Worm (Caenorhabditis elegans) whole organism, young adult: Measurements from ENCODE around the gene Y75B8A.34.
A peak's percentile ranks its signal among the peaks of the same experiment; 100 is the strongest.

Source experiments
- B0336.3 ChIP-seq: fragments of 200-800 bp; sonication (Bioruptor generic); IDR thresholded peaks from 2 replicates; pipeline ENCODE4 v1.3.6; 2022; ENCODE audit warnings: missing genetic modification characterization, missing compliant biosample characterization
- D2030.7 ChIP-seq: fragments of 200-800 bp; sonication (Bioruptor generic); IDR thresholded peaks from 2 replicates; pipeline ENCODE4 v1.3.6; 2022; ENCODE audit warnings: missing genetic modification reagents, missing genetic modification characterization, missing compliant biosample characterization
- F22D6.2 ChIP-seq: sonication (generic microtip); optimal IDR thresholded peaks from 2 replicates; lab custom pipeline; 2016; ENCODE audit warnings: mild to moderate bottlenecking, missing genetic modification characterization, missing compliant biosample characterization
- F33H1.4 ChIP-seq: fragments of 200-800 bp; sonication (Bioruptor generic); IDR thresholded peaks from 2 replicates; pipeline ENCODE4 v1.3.6; 2022; ENCODE audit warnings: missing genetic modification reagents, missing genetic modification characterization, missing compliant biosample characterization
- K12H6.12 ChIP-seq: fragments of 200-800 bp; sonication (Bioruptor generic); optimal IDR thresholded peaks from 2 replicates; lab custom pipeline; 2018; ENCODE audit warnings: mild to moderate bottlenecking, missing genetic modification characterization, missing compliant biosample characterization
- T26A5.8 ChIP-seq: sonication (generic microtip); optimal IDR thresholded peaks from 2 replicates; lab custom pipeline; 2016; ENCODE audit warnings: missing genetic modification characterization, missing compliant biosample characterization
- Y67H2A.10 ChIP-seq: fragments of 200-800 bp; sonication (Bioruptor generic); conservative IDR thresholded peaks from 2 replicates; pipeline ENCODE4 v1.3.6; 2022; ENCODE audit warnings: missing genetic modification reagents, missing genetic modification characterization, missing compliant biosample characterization
- Y79H2A.3 ChIP-seq: fragments of 200-800 bp; sonication (Bioruptor generic); conservative IDR thresholded peaks from 2 replicates; pipeline ENCODE4 v1.3.6; 2022; ENCODE audit warnings: missing genetic modification reagents, missing genetic modification characterization, missing compliant biosample characterization
- ama-1 ChIP-seq, 3 experiments: fragments of 150-350 bp in 1 of 3; sonication (generic microtip) in 2 of 3; optimal IDR thresholded peaks; 2 replicates each; lab custom pipeline; 2014 to 2018; ENCODE audit warnings: missing biosample characterization in 2 of 3, missing genetic modification characterization in 2 of 3, missing genetic modification reagents in 2 of 3
- atf-7 ChIP-seq: sonication (generic microtip); optimal IDR thresholded peaks from 2 replicates; lab custom pipeline; 2017; ENCODE audit warnings: mild to moderate bottlenecking, missing genetic modification characterization, missing compliant biosample characterization
- cebp-1 ChIP-seq, 2 experiments: fragments of 200-800 bp in 1 of 2; sonication (Bioruptor generic) in 1 of 2; sonication (generic microtip) in 1 of 2; IDR thresholded peaks in 1 of 2; optimal IDR thresholded peaks in 1 of 2; 2 replicates each; pipeline versions ENCODE4 v1.3.6 to Lab custom; 2017 to 2022; ENCODE audit warnings: missing compliant biosample characterization in 2 of 2, missing genetic modification characterization in 2 of 2, mild to moderate bottlenecking in 1 of 2, missing genetic modification reagents in 1 of 2, moderate library complexity in 1 of 2
- cebp-2 ChIP-seq: fragments of 200-800 bp; sonication (Bioruptor generic); IDR thresholded peaks from 2 replicates; pipeline ENCODE4 v1.3.6; 2022; ENCODE audit warnings: missing genetic modification characterization, missing compliant biosample characterization
- ceh-91 ChIP-seq: fragments of 200-800 bp; sonication (Bioruptor generic); IDR thresholded peaks from 2 replicates; pipeline ENCODE4 v1.3.6; 2022; ENCODE audit warnings: missing genetic modification reagents, missing genetic modification characterization, missing compliant biosample characterization
- die-1 ChIP-seq: sonication (generic microtip); optimal IDR thresholded peaks from 2 replicates; lab custom pipeline; 2016; ENCODE audit warnings: missing genotype, mild to moderate bottlenecking, missing genetic modification characterization, missing compliant biosample characterization
- dox-1 ChIP-seq: fragments of 200-800 bp; sonication (Bioruptor generic); IDR thresholded peaks from 2 replicates; pipeline ENCODE4 v1.3.6; 2022; ENCODE audit warnings: missing genetic modification reagents, missing genetic modification characterization, missing compliant biosample characterization
- efl-1 ChIP-seq: fragments of 150-350 bp; optimal IDR thresholded peaks from 2 replicates; lab custom pipeline; 2014; ENCODE audit warnings: missing biosample characterization, missing genetic modification reagents, missing genetic modification characterization
- ekl-4 ChIP-seq: fragments of 200-800 bp; sonication (Bioruptor generic); IDR thresholded peaks from 2 replicates; pipeline ENCODE4 v1.3.6; 2022; ENCODE audit warnings: missing genetic modification reagents, missing genetic modification characterization, missing compliant biosample characterization
- fkh-3 ChIP-seq: sonication (generic microtip); optimal IDR thresholded peaks from 2 replicates; lab custom pipeline; 2016; ENCODE audit warnings: mild to moderate bottlenecking, missing genetic modification characterization, missing compliant biosample characterization
- hmg-1.2 ChIP-seq: fragments of 200-800 bp; sonication (Bioruptor generic); IDR thresholded peaks from 2 replicates; pipeline ENCODE4 v1.3.6; 2022; ENCODE audit warnings: missing genetic modification reagents, missing genetic modification characterization, missing compliant biosample characterization
- let-526 ChIP-seq: fragments of 200-800 bp; sonication (Bioruptor generic); IDR thresholded peaks from 2 replicates; pipeline ENCODE4 v1.3.6; 2022; ENCODE audit warnings: missing genetic modification reagents, missing genetic modification characterization, missing compliant biosample characterization
- let-607 ChIP-seq, 2 experiments: fragments of 200-800 bp in 1 of 2; sonication (Bioruptor generic) in 1 of 2; sonication (generic microtip) in 1 of 2; optimal IDR thresholded peaks; 2 replicates each; lab custom pipeline; 2016 to 2018; ENCODE audit warnings: mild to moderate bottlenecking in 2 of 2, missing compliant biosample characterization in 2 of 2, missing genetic modification characterization in 2 of 2, moderate library complexity in 2 of 2, missing genotype in 1 of 2
- lin-26 ChIP-seq: fragments of 200-800 bp; sonication (Bioruptor generic); IDR thresholded peaks from 2 replicates; pipeline ENCODE4 v1.3.6; 2022; ENCODE audit warnings: missing genetic modification reagents, missing genetic modification characterization, missing compliant biosample characterization
- lin-54 ChIP-seq: fragments of 200-800 bp; sonication (Bioruptor generic); optimal IDR thresholded peaks from 2 replicates; lab custom pipeline; 2018; ENCODE audit warnings: mild to moderate bottlenecking, missing genetic modification characterization, missing compliant biosample characterization
- madf-3 ChIP-seq: fragments of 200-800 bp; sonication (Bioruptor generic); IDR thresholded peaks from 2 replicates; pipeline ENCODE4 v1.3.6; 2022; ENCODE audit warnings: missing genetic modification reagents, missing genetic modification characterization, missing compliant biosample characterization
- mcd-1 ChIP-seq: fragments of 200-800 bp; sonication (Bioruptor generic); IDR thresholded peaks from 2 replicates; pipeline ENCODE4 v1.3.6; 2022; ENCODE audit warnings: missing genetic modification reagents, missing genetic modification characterization, missing compliant biosample characterization
- nfyb-1 ChIP-seq: fragments of 200-800 bp; sonication (Bioruptor generic); IDR thresholded peaks from 2 replicates; pipeline ENCODE4 v1.3.6; 2022; ENCODE audit warnings: missing genetic modification reagents, missing genetic modification characterization, missing compliant biosample characterization
- nhr-80 ChIP-seq: sonication (generic microtip); optimal IDR thresholded peaks from 2 replicates; lab custom pipeline; 2016; ENCODE audit warnings: missing genetic modification characterization, missing compliant biosample characterization
- rcor-1 ChIP-seq: fragments of 200-800 bp; sonication (Bioruptor generic); IDR thresholded peaks from 2 replicates; pipeline ENCODE4 v1.3.6; 2022; ENCODE audit warnings: missing genetic modification reagents, missing genetic modification characterization, missing compliant biosample characterization
- sdz-38 ChIP-seq: sonication (generic microtip); optimal IDR thresholded peaks from 2 replicates; lab custom pipeline; 2016; ENCODE audit warnings: missing genotype, missing genetic modification characterization, missing compliant biosample characterization
- sea-2 ChIP-seq: fragments of 200-800 bp; sonication (Bioruptor generic); IDR thresholded peaks from 2 replicates; pipeline ENCODE4 v1.3.6; 2022; ENCODE audit warnings: missing genetic modification characterization, missing compliant biosample characterization
- snpc-4 ChIP-seq, 5 experiments: fragments of 150-350 bp in 1 of 5; sonication (generic microtip) in 4 of 5; optimal IDR thresholded peaks; 2 replicates each; lab custom pipeline; 2014 to 2018; ENCODE audit warnings: missing genetic modification characterization in 5 of 5, missing biosample characterization in 3 of 5, antibody characterized with exemption in 2 of 5, mild to moderate bottlenecking in 2 of 5, missing compliant biosample characterization in 2 of 5, missing genotype in 2 of 5, moderate library complexity in 2 of 5, missing genetic modification reagents in 1 of 5
- tbx-9 ChIP-seq: sonication (generic microtip); optimal IDR thresholded peaks from 2 replicates; lab custom pipeline; 2016; ENCODE audit warnings: borderline replicate concordance, missing genetic modification characterization, inconsistent platforms, missing compliant biosample characterization
- unc-130 ChIP-seq: sonication (generic microtip); optimal IDR thresholded peaks from 2 replicates; lab custom pipeline; 2016; ENCODE audit warnings: missing genetic modification reagents, missing genetic modification characterization, missing compliant biosample characterization
- unc-62 ChIP-seq: fragments of 150-350 bp; optimal IDR thresholded peaks from 2 replicates; lab custom pipeline; 2014; ENCODE audit warnings: missing biosample characterization, missing genetic modification reagents, missing genetic modification characterization

The Y75B8A.34 gene

ce11 chrIII:12367891-12368290, 8.5 kb downstream of the Y75B8A.34 start:
- TF ChIP-seq ekl-4 (GFP tag; lab: Robert Waterston, UW) = 0 out of 2 replicates have a peak, but pooled peaks have one; percentile 31
- TF ChIP-seq Y67H2A.10 (GFP tag; lab: Robert Waterston, UW) = no peak
- no peak for TF ChIP-seq tbx-9 (tag; lab: Kevin White, UChicago)
- TF ChIP-seq T26A5.8 = no peak
- TF ChIP-seq, all 124 proteins: peak for 1

ce11 chrIII:12368462-12369306, 9.3 kb downstream of the Y75B8A.34 start, which contains the start of gene his-72:
TSS of gene his-72 (minus strand) at chrIII:12369050.
- no peak for TF ChIP-seq sdz-38 (tag; lab: Kevin White, UChicago)
- peak; percentile 95 for TF ChIP-seq madf-3 (GFP tag; lab: Robert Waterston, UW)
- TF ChIP-seq fkh-3 (tag; lab: Kevin White, UChicago) = no peak
- no peak for TF ChIP-seq snpc-4 (GFP tag; optimal IDR thresholded peaks at IDR 0.05; lab: Kevin White, UChicago)
- peak in 1 of 4 experiments; percentile 4 for TF ChIP-seq snpc-4 (tag; optimal IDR thresholded peaks at IDR 0.05; lab: Kevin White, UChicago)
- 0 out of 2 replicates have a peak, but pooled peaks have one; percentile 17 for TF ChIP-seq rcor-1
- TF ChIP-seq lin-26 (GFP tag; lab: Robert Waterston, UW) = peak; percentile 31; the same call in 1 of the 2 replicates
- 0 out of 2 replicates have a peak, but pooled peaks have one; percentile 7 for TF ChIP-seq sea-2 (GFP tag; lab: Robert Waterston, UW)
- no peak for TF ChIP-seq unc-62 (GFP tag; lab: Kevin White, UChicago)
- peak; percentile 61; the same call in 1 of the 2 replicates for TF ChIP-seq nfyb-1 (GFP tag; lab: Robert Waterston, UW)
- TF ChIP-seq ama-1 (optimal IDR thresholded peaks at IDR 0.05; lab: Kevin White, UChicago) = peak; percentile 74
- no peak for TF ChIP-seq ama-1 (GFP tag; optimal IDR thresholded peaks at IDR 0.05; lab: Kevin White, UChicago)
- peak; percentile 84 for TF ChIP-seq cebp-1 (GFP tag; IDR thresholded peaks at IDR 0.05; lab: Robert Waterston, UW)
- TF ChIP-seq cebp-1 (tag; optimal IDR thresholded peaks at IDR 0.05; lab: Kevin White, UChicago) = peak; percentile 95
- peak; percentile 2 for TF ChIP-seq atf-7 (tag; lab: Kevin White, UChicago)
- peak; percentile 19 for TF ChIP-seq K12H6.12
- peak; percentile 15; the same call in 1 of the 2 replicates for TF ChIP-seq F33H1.4 (GFP tag; lab: Robert Waterston, UW)
- TF ChIP-seq let-526 (GFP tag; lab: Robert Waterston, UW) = 0 out of 2 replicates have a peak, but pooled peaks have one; percentile 5
- peak; percentile 56 for TF ChIP-seq efl-1
- TF ChIP-seq nhr-80 (tag; lab: Kevin White, UChicago) = peak; percentile 22
- peak; percentile 21 for TF ChIP-seq lin-54
- peak; percentile 28; the same call in 1 of the 2 replicates for TF ChIP-seq mcd-1 (GFP tag; lab: Robert Waterston, UW)
- no peak for TF ChIP-seq ceh-91
- TF ChIP-seq hmg-1.2 (GFP tag; lab: Robert Waterston, UW) = peak; percentile 38; the same call in 1 of the 2 replicates
- peak in 1 of 2 experiments; percentile 11 for TF ChIP-seq let-607 (tag; optimal IDR thresholded peaks at IDR 0.05; lab: Kevin White, UChicago)
- no peak for TF ChIP-seq unc-130
- 0 out of 2 replicates have a peak, but pooled peaks have one; percentile 38 for TF ChIP-seq dox-1 (GFP tag; lab: Robert Waterston, UW)
- no peak for TF ChIP-seq F22D6.2 (tag; lab: Kevin White, UChicago)
- TF ChIP-seq die-1 (tag; lab: Kevin White, UChicago) = no peak
- 0 out of 2 replicates have a peak, but pooled peaks have one; percentile 6 for TF ChIP-seq Y79H2A.3 (GFP tag; lab: Robert Waterston, UW)
- 0 out of 2 replicates have a peak, but pooled peaks have one; percentile 51 for TF ChIP-seq B0336.3
- 0 out of 2 replicates have a peak, but pooled peaks have one; percentile 17 for TF ChIP-seq cebp-2 (GFP tag; lab: Robert Waterston, UW)
- TF ChIP-seq D2030.7 (GFP tag; lab: Robert Waterston, UW) = peak; percentile 8; the same call in 1 of the 2 replicates
